Worm (Caenorhabditis elegans) whole organism, young adult: ENCODE measurements around the gene W02B3.4.

Source experiments
- F10E7.11 ChIP-seq: sonication (generic microtip); optimal IDR thresholded peaks from 2 replicates; lab custom pipeline; 2017; ENCODE audit warnings: mild to moderate bottlenecking, missing genetic modification characterization, moderate library complexity, missing compliant biosample characterization
- T07F8.4 ChIP-seq: sonication (generic microtip); optimal IDR thresholded peaks from 2 replicates; lab custom pipeline; 2016; ENCODE audit warnings: mild to moderate bottlenecking, missing genetic modification characterization, moderate library complexity, missing compliant biosample characterization
- akir-1 ChIP-seq: fragments of 200-800 bp; sonication (Bioruptor generic); optimal IDR thresholded peaks from 2 replicates; lab custom pipeline; 2018; ENCODE audit warnings: mild to moderate bottlenecking, missing genetic modification characterization, moderate library complexity, missing compliant biosample characterization
- ceh-79 ChIP-seq: sonication (generic microtip); optimal IDR thresholded peaks from 2 replicates; lab custom pipeline; 2017; ENCODE audit warnings: mild to moderate bottlenecking, missing genetic modification characterization, missing compliant biosample characterization
- efl-1 ChIP-seq: fragments of 150-350 bp; optimal IDR thresholded peaks from 2 replicates; lab custom pipeline; 2014; ENCODE audit warnings: missing biosample characterization, missing genetic modification reagents, missing genetic modification characterization
- egrh-3 ChIP-seq: fragments of 200-800 bp; sonication (Bioruptor generic); IDR thresholded peaks from 2 replicates; pipeline ENCODE4 v1.3.6; 2022; ENCODE audit warnings: missing genetic modification reagents, missing genetic modification characterization, missing compliant biosample characterization
- lin-54 ChIP-seq: fragments of 200-800 bp; sonication (Bioruptor generic); optimal IDR thresholded peaks from 2 replicates; lab custom pipeline; 2018; ENCODE audit warnings: mild to moderate bottlenecking, missing genetic modification characterization, missing compliant biosample characterization
- nhr-90 ChIP-seq: sonication (generic microtip); optimal IDR thresholded peaks from 2 replicates; lab custom pipeline; 2016; ENCODE audit warnings: missing genotype, mild to moderate bottlenecking, missing genetic modification characterization, missing compliant biosample characterization
- tlf-1 ChIP-seq: fragments of 200-800 bp; sonication (Bioruptor generic); optimal IDR thresholded peaks from 2 replicates; lab custom pipeline; 2018; ENCODE audit warnings: mild to moderate bottlenecking, missing genetic modification characterization, missing compliant biosample characterization

DNA sequence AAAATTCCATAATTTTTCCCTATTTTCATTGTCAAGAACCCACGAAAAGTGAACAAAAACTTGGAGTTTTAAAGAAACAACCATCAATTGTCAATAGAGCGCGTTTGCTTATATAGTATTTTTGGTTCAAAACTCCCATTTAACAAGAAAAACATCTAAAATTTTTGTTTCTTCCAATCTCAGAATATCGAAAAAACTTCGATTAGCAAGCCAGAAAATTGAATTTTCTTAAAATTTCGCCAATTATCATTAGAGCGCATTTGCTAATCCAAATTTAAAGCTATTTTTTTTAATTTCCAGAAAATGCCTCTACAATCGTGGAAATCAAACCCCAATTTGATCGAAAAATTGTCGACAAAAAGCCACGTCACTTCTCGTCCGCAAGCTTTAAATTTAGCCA lies 36.8 kb downstream of the W02B3.4 start, which contains the start of gene orai-1:
- no peak for TF ChIP-seq efl-1 (GFP tag; lab: Kevin White, UChicago)
- TF ChIP-seq tlf-1 = no peak
- no peak for TF ChIP-seq nhr-90 (tag; lab: Kevin White, UChicago)
- no peak for TF ChIP-seq egrh-3
- no peak for TF ChIP-seq ceh-79 (tag; lab: Kevin White, UChicago)
- no peak for TF ChIP-seq T07F8.4
- TF ChIP-seq akir-1 = no peak
- no peak for TF ChIP-seq F10E7.11 (tag; lab: Kevin White, UChicago)
- no peak for TF ChIP-seq lin-54 (GFP tag; lab: Kevin White, UChicago)
